Worm (Caenorhabditis elegans) whole organism, midembryonic: Measurements from ENCODE around the gene math-39.
"Not testable (repeated sequence)": the region's sequence is repeated elsewhere in the genome, so short reads cannot be mapped to it uniquely, and the experiment has no call there.

Experiments
- T22C8.4 ChIP-seq: fragments of 200-800 bp; sonication (Bioruptor generic); IDR thresholded peaks from 2 replicates; pipeline ENCODE4 v1.3.6; 2022; ENCODE audit warnings: missing genetic modification characterization, missing compliant biosample characterization
- cog-1 ChIP-seq: sonication (generic microtip); optimal IDR thresholded peaks from 2 replicates; lab custom pipeline; 2016; ENCODE audit warnings: missing genetic modification characterization, missing compliant biosample characterization
- flt-1 ChIP-seq: fragments of 200-800 bp; sonication (Bioruptor generic); IDR thresholded peaks from 2 replicates; pipeline ENCODE4 v1.3.6; 2022; ENCODE audit warnings: missing genetic modification characterization, missing compliant biosample characterization
- klf-2 ChIP-seq: fragments of 200-800 bp; sonication (Bioruptor generic); conservative IDR thresholded peaks from 2 replicates; pipeline ENCODE4 v1.3.6; 2022; ENCODE audit warnings: missing genetic modification reagents, missing genetic modification characterization, missing compliant biosample characterization
- med-1 ChIP-seq: sonication (generic microtip); optimal IDR thresholded peaks from 2 replicates; lab custom pipeline; 2017; ENCODE audit warnings: missing genetic modification characterization, mild to moderate bottlenecking, missing compliant biosample characterization, antibody characterized with exemption, missing genetic modification reagents; ENCODE audit not compliant: insufficient read depth
- ref-1 ChIP-seq: fragments of 200-800 bp; sonication (Bioruptor generic); conservative IDR thresholded peaks from 2 replicates; pipeline ENCODE4 v1.3.6; 2022; ENCODE audit warnings: missing genetic modification reagents, missing genetic modification characterization, missing compliant biosample characterization
- tab-1 ChIP-seq: fragments of 200-800 bp; sonication (Bioruptor generic); IDR thresholded peaks from 2 replicates; pipeline ENCODE4 v1.3.6; 2022; ENCODE audit warnings: missing genetic modification characterization, missing compliant biosample characterization
- ztf-23 ChIP-seq: fragments of 200-800 bp; sonication (Bioruptor generic); IDR thresholded peaks from 2 replicates; pipeline ENCODE4 v1.3.6; 2022; ENCODE audit warnings: missing genetic modification reagents, missing genetic modification characterization, missing compliant biosample characterization
- ztf-29 ChIP-seq: fragments of 200-800 bp; sonication (Bioruptor generic); IDR thresholded peaks from 2 replicates; pipeline ENCODE4 v1.3.6; 2022; ENCODE audit warnings: missing genetic modification reagents, missing genetic modification characterization, missing compliant biosample characterization

The math-39 gene

ce11 chrII:1816053-1816452 is 16.1 kb upstream of the math-39 start:
- TF ChIP-seq ztf-23 (GFP tag; lab: Robert Waterston, UW) (no peak), klf-2 (GFP tag; lab: Robert Waterston, UW) (no peak), ref-1 (GFP tag; lab: Robert Waterston, UW) (no peak), med-1 (GFP tag; lab: Kevin White, UChicago) (no peak), flt-1 (GFP tag; lab: Robert Waterston, UW) (no peak)

ce11 chrII:1818300-1818699 is 13.8 kb upstream of the math-39 start, which contains the start of gene fbxb-10:
Gene fbxb-10 (minus strand): TSS chrII:1818400.
- TF ChIP-seq T22C8.4 = no peak

ce11 chrII:1819944-1820570 is 12.1 kb upstream of the math-39 start, which contains the start of gene fbxc-19:
Gene fbxc-19 (plus strand): TSS chrII:1820479.
- TF ChIP-seq flt-1 (GFP tag; lab: Robert Waterston, UW) (peak; percentile 51; the same call in 1 of the 2 replicates), ztf-29 (GFP tag; lab: Robert Waterston, UW) (no peak)

- TF ChIP-seq med-1 (GFP tag; lab: Kevin White, UChicago) = no peak
- no peak for TF ChIP-seq tab-1 (GFP tag; lab: Robert Waterston, UW)
- TF ChIP-seq cog-1 (tag; lab: Kevin White, UChicago) = no peak
- no peak for TF ChIP-seq ztf-29 (GFP tag; lab: Robert Waterston, UW)
- no peak for TF ChIP-seq ztf-23 (GFP tag; lab: Robert Waterston, UW)
- no peak for TF ChIP-seq T22C8.4
- TF ChIP-seq klf-2 (GFP tag; lab: Robert Waterston, UW) = no peak
- TF ChIP-seq ref-1 (GFP tag; lab: Robert Waterston, UW) = no peak
- TF ChIP-seq flt-1 (GFP tag; lab: Robert Waterston, UW) = no peak
These were observed 11.4 kb upstream of the math-39 start, which contains the start of gene fbxa-3 for ce11 chrII:1820774-1821173. Gene fbxa-3 (minus strand): TSS chrII:1820874.

- TF ChIP-seq T22C8.4; klf-2 (GFP tag; lab: Robert Waterston, UW); flt-1 (GFP tag; lab: Robert Waterston, UW): not testable (repeated sequence)
These were observed 7.8 kb upstream of the math-39 start, which contains the start of gene math-41 for ce11 chrII:1824329-1824728. Gene math-41 (plus strand): TSS chrII:1824629.

ce11 chrII:1830182-1830682 is 1.9 kb upstream of the math-39 start, which contains the start of gene math-40:
Gene math-40 (plus strand): TSS chrII:1830632.
- TF ChIP-seq flt-1 (GFP tag; lab: Robert Waterston, UW) (no peak), ztf-23 (GFP tag; lab: Robert Waterston, UW) (no peak), cog-1 (tag; lab: Kevin White, UChicago) (no peak), T22C8.4 (no peak), med-1 (GFP tag; lab: Kevin White, UChicago) (no peak), ref-1 (GFP tag; lab: Robert Waterston, UW) (no peak), ztf-29 (GFP tag; lab: Robert Waterston, UW) (no peak), klf-2 (GFP tag; lab: Robert Waterston, UW) (no peak), tab-1 (GFP tag; lab: Robert Waterston, UW) (no peak)

- TF ChIP-seq tab-1 (GFP tag; lab: Robert Waterston, UW) = no peak
- no peak for TF ChIP-seq ztf-29 (GFP tag; lab: Robert Waterston, UW)
- no peak for TF ChIP-seq ref-1 (GFP tag; lab: Robert Waterston, UW)
- no peak for TF ChIP-seq klf-2 (GFP tag; lab: Robert Waterston, UW)
- no peak for TF ChIP-seq flt-1 (GFP tag; lab: Robert Waterston, UW)
- no peak for TF ChIP-seq cog-1 (tag; lab: Kevin White, UChicago)
- no peak for TF ChIP-seq T22C8.4
These were observed 4.1 kb downstream of the math-39 start, which contains the start of gene T08E11.1 for ce11 chrII:1836204-1836603. Gene T08E11.1 (plus strand): TSS chrII:1836504.

ce11 chrII:1842894-1843293 is 10.8 kb downstream of the math-39 start, which contains the start of the genes C52E2.5 and C52E2.4:
Gene C52E2.5 (minus strand): TSS chrII:1842936.
Gene C52E2.4 (plus strand): TSS chrII:1843145.
- TF ChIP-seq cog-1 (tag; lab: Kevin White, UChicago) = no peak
- TF ChIP-seq ztf-23 (GFP tag; lab: Robert Waterston, UW) = no peak
- no peak for TF ChIP-seq flt-1 (GFP tag; lab: Robert Waterston, UW)
- TF ChIP-seq med-1 (GFP tag; lab: Kevin White, UChicago) = no peak
- TF ChIP-seq ztf-29 (GFP tag; lab: Robert Waterston, UW) = no peak
- no peak for TF ChIP-seq tab-1 (GFP tag; lab: Robert Waterston, UW)
- TF ChIP-seq klf-2 (GFP tag; lab: Robert Waterston, UW) = no peak
- no peak for TF ChIP-seq ref-1 (GFP tag; lab: Robert Waterston, UW)
- no peak for TF ChIP-seq T22C8.4

- no peak for TF ChIP-seq med-1 (GFP tag; lab: Kevin White, UChicago)
- TF ChIP-seq klf-2 (GFP tag; lab: Robert Waterston, UW) = no peak
- TF ChIP-seq T22C8.4 = no peak
- no peak for TF ChIP-seq ztf-29 (GFP tag; lab: Robert Waterston, UW)
- no peak for TF ChIP-seq flt-1 (GFP tag; lab: Robert Waterston, UW)
- no peak for TF ChIP-seq cog-1 (tag; lab: Kevin White, UChicago)
- TF ChIP-seq ref-1 (GFP tag; lab: Robert Waterston, UW) = no peak
- no peak for TF ChIP-seq ztf-23 (GFP tag; lab: Robert Waterston, UW)
- TF ChIP-seq tab-1 (GFP tag; lab: Robert Waterston, UW) = no peak
These were observed 12.4 kb downstream of the math-39 start for ce11 chrII:1844552-1844951.
